Fruit fly (Drosophila melanogaster) whole organism, adult: ENCODE data around the gene CG31792.

ENCODE experiments used
- CG11617 ChIP-seq: fragments of 200-800 bp; sonication (Bioruptor generic); optimal IDR thresholded peaks from 2 replicates; lab custom pipeline; 2017; ENCODE audit warnings: mild to moderate bottlenecking, missing biosample characterization, missing genetic modification reagents, missing genetic modification characterization
- CG12768 ChIP-seq: fragments of 200-800 bp; sonication (Bioruptor generic); optimal IDR thresholded peaks from 2 replicates; lab custom pipeline; 2017; ENCODE audit warnings: missing biosample characterization, missing genetic modification characterization, mild to moderate bottlenecking, moderate library complexity, missing genetic modification reagents
- CG1620 ChIP-seq: fragments of 200-800 bp; sonication (Bioruptor generic); optimal IDR thresholded peaks from 2 replicates; lab custom pipeline; 2016; ENCODE audit warnings: missing biosample characterization, missing genetic modification characterization
- CG5204 ChIP-seq: fragments of 200-800 bp; sonication (Bioruptor generic); optimal IDR thresholded peaks from 2 replicates; lab custom pipeline; 2016; ENCODE audit warnings: missing biosample characterization, missing genetic modification characterization
- CG7045 ChIP-seq: fragments of 200-800 bp; sonication (Bioruptor generic); optimal IDR thresholded peaks from 2 replicates; lab custom pipeline; 2017; ENCODE audit warnings: missing biosample characterization, mild to moderate bottlenecking, missing genetic modification characterization
- CG7101 ChIP-seq: fragments of 200-800 bp; sonication (Bioruptor generic); optimal IDR thresholded peaks from 2 replicates; lab custom pipeline; 2018; ENCODE audit warnings: missing biosample characterization, mild to moderate bottlenecking, missing genetic modification characterization, moderate library complexity
- Crg-1 ChIP-seq: fragments of 200-800 bp; sonication (Bioruptor generic); optimal IDR thresholded peaks from 2 replicates; lab custom pipeline; 2016; ENCODE audit warnings: missing biosample characterization, missing genetic modification characterization
- Mnt ChIP-seq: fragments of 200-800 bp; sonication (Bioruptor generic); optimal IDR thresholded peaks from 2 replicates; lab custom pipeline; 2016; ENCODE audit warnings: missing biosample characterization, mild to moderate bottlenecking, missing genetic modification characterization
- bab1 ChIP-seq: fragments of 200-800 bp; sonication (Bioruptor generic); optimal IDR thresholded peaks from 3 replicates; lab custom pipeline; 2019; ENCODE audit warnings: missing biosample characterization, mild to moderate bottlenecking, missing genetic modification characterization, moderate library complexity
- cic ChIP-seq: fragments of 200-800 bp; sonication (Bioruptor generic); optimal IDR thresholded peaks from 2 replicates; lab custom pipeline; 2017; ENCODE audit warnings: missing biosample characterization, mild to moderate bottlenecking, missing genetic modification characterization, moderate library complexity
- kay ChIP-seq: fragments of 200-800 bp; sonication (Bioruptor generic); peaks from one replicate; lab custom pipeline; 2016; ENCODE audit warnings: missing biosample characterization, missing genetic modification characterization, borderline replicate concordance
- pad ChIP-seq: fragments of 200-800 bp; sonication (Bioruptor generic); optimal IDR thresholded peaks from 3 replicates; lab custom pipeline; 2017; ENCODE audit warnings: missing biosample characterization, missing genetic modification characterization, mild to moderate bottlenecking, moderate library complexity, missing genetic modification reagents

DNA sequence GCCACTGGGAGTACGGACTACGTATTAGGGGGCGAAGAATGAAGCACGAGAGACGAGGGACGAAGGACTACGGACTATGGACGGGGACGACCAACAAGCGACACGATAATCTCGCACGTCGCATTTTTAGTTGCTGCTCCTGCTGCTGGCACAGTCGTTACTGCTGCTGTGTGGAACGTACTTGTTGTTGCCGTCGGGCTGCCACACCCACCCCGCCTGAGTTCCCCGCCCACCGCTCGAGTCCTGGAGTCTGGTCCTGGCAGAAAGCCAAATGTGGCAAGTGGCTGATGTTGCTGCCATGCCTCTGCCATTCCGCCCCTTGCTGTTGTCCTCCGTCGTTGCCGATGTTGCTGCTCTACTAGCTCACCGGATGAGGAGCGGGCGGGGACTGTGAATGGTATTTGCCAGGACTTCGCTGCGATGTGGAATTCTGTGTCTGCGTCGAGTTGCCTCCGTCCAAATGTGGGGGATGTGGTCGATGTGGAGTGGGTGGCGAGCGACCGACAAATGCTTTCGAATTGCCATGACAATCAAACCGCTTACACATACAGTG lies 15.6 kb downstream of the CG31792 start:
- TF ChIP-seq kay (GFP tag; lab: Kevin White, UChicago) (no peak), cic (GFP tag; lab: Kevin White, UChicago) (no peak), Mnt (no peak), Crg-1 (GFP tag; lab: Kevin White, UChicago) (no peak), bab1 (GFP tag; lab: Kevin White, UChicago) (no peak), CG12768 (GFP tag; lab: Kevin White, UChicago) (no peak), CG1620 (no peak), CG7101 (tag; lab: Kevin White, UChicago) (no peak), CG7045 (GFP tag; lab: Kevin White, UChicago) (no peak), CG5204 (GFP tag; lab: Kevin White, UChicago) (no peak), CG11617 (GFP tag; lab: Kevin White, UChicago) (no peak), pad (GFP tag; lab: Kevin White, UChicago) (no peak)
